Fruit fly (Drosophila melanogaster) whole organism, embryonic: ENCODE data around the gene CG32313.

Experiments
- CG10209 ChIP-seq: fragments of 200-800 bp; sonication (Bioruptor generic); optimal IDR thresholded peaks from 3 replicates; lab custom pipeline; 2017; ENCODE audit warnings: missing biosample characterization, mild to moderate bottlenecking, missing genetic modification characterization, missing genetic modification reagents
- CG12155 ChIP-seq: fragments of 200-800 bp; sonication (Bioruptor generic); optimal IDR thresholded peaks from 3 replicates; lab custom pipeline; 2016; ENCODE audit warnings: missing biosample characterization, missing genetic modification characterization
- CG12299 ChIP-seq: fragments of 200-800 bp; sonication (Bioruptor generic); optimal IDR thresholded peaks from 2 replicates; lab custom pipeline; 2018; ENCODE audit warnings: missing biosample characterization, mild to moderate bottlenecking, missing genetic modification characterization
- CG12659 ChIP-seq: fragments of 200-800 bp; sonication (Bioruptor generic); optimal IDR thresholded peaks from 3 replicates; lab custom pipeline; 2017; ENCODE audit warnings: mild to moderate bottlenecking, missing biosample characterization, missing genetic modification reagents, missing genetic modification characterization
- CG15514 ChIP-seq: fragments of 200-800 bp; sonication (Bioruptor generic); optimal IDR thresholded peaks from 3 replicates; lab custom pipeline; 2017; ENCODE audit warnings: missing biosample characterization, missing genetic modification characterization, mild to moderate bottlenecking, moderate library complexity, missing genetic modification reagents
- CG1603 ChIP-seq: fragments of 200-800 bp; sonication (Bioruptor generic); optimal IDR thresholded peaks from 2 replicates; lab custom pipeline; 2019; ENCODE audit warnings: missing biosample characterization, mild to moderate bottlenecking, missing genetic modification characterization, moderate library complexity
- CG17186 ChIP-seq: fragments of 200-800 bp; sonication (Bioruptor generic); optimal IDR thresholded peaks from 3 replicates; lab custom pipeline; 2017; ENCODE audit warnings: missing biosample characterization, missing genetic modification reagents, missing genetic modification characterization
- CG17385 ChIP-seq: fragments of 200-800 bp; sonication (Bioruptor generic); optimal IDR thresholded peaks from 3 replicates; lab custom pipeline; 2018; ENCODE audit warnings: missing biosample characterization, mild to moderate bottlenecking, missing genetic modification characterization
- CG18262 ChIP-seq: fragments of 200-800 bp; optimal IDR thresholded peaks from 3 replicates; lab custom pipeline; 2019; ENCODE audit warnings: missing biosample characterization, mild to moderate bottlenecking, missing genetic modification characterization, moderate library complexity
- CG2129 ChIP-seq: fragments of 200-800 bp; sonication (Bioruptor generic); IDR thresholded peaks from 2 replicates; pipeline ENCODE4 v1.3.6; 2022; ENCODE audit warnings: missing biosample characterization, missing genetic modification characterization; ENCODE audit not compliant: partially characterized antibody
- CG34422 ChIP-seq: fragments of 200-800 bp; sonication (Bioruptor generic); IDR thresholded peaks from 3 replicates; pipeline ENCODE4 v1.3.6; 2022; ENCODE audit warnings: missing biosample characterization, missing genetic modification characterization
- CG4360 ChIP-seq: fragments of 200-800 bp; sonication (Bioruptor generic); IDR thresholded peaks from 2 replicates; pipeline ENCODE4 v1.3.6; 2022; ENCODE audit warnings: missing biosample characterization, missing genetic modification characterization
- CG4424 ChIP-seq: fragments of 200-800 bp; sonication (Bioruptor generic); optimal IDR thresholded peaks from 3 replicates; lab custom pipeline; 2016; ENCODE audit warnings: missing biosample characterization, missing genetic modification characterization
- CG6689 ChIP-seq: fragments of 200-800 bp; sonication (Bioruptor generic); IDR thresholded peaks from 2 replicates; pipeline ENCODE4 v1.3.6; 2022; ENCODE audit warnings: missing biosample characterization, missing genetic modification characterization
- CG6791 ChIP-seq: fragments of 200-800 bp; sonication (Bioruptor generic); IDR thresholded peaks from 3 replicates; pipeline ENCODE4 v1.3.6; 2022; ENCODE audit warnings: missing biosample characterization, missing genetic modification characterization; ENCODE audit not compliant: partially characterized antibody
- CG6854 ChIP-seq: fragments of 200-800 bp; sonication (Bioruptor generic); optimal IDR thresholded peaks from 3 replicates; lab custom pipeline; 2017; ENCODE audit warnings: missing biosample characterization, mild to moderate bottlenecking, missing genetic modification characterization
- CG7357 ChIP-seq: fragments of 200-800 bp; sonication (Bioruptor generic); IDR thresholded peaks from 3 replicates; pipeline ENCODE4 v1.3.6; 2022; ENCODE audit warnings: missing biosample characterization, missing genetic modification characterization
- CG8944 ChIP-seq: fragments of 200-800 bp; sonication (Bioruptor generic); optimal IDR thresholded peaks from 3 replicates; lab custom pipeline; 2016; ENCODE audit warnings: missing biosample characterization, missing genetic modification characterization
- CG9215 ChIP-seq: fragments of 200-800 bp; sonication (Bioruptor generic); IDR thresholded peaks from 2 replicates; pipeline ENCODE4 v1.3.6; 2022; ENCODE audit warnings: missing biosample characterization, missing genetic modification characterization
- CG9437 ChIP-seq: fragments of 200-800 bp; sonication (Bioruptor generic); optimal IDR thresholded peaks from 2 replicates; lab custom pipeline; 2018; ENCODE audit warnings: missing biosample characterization, mild to moderate bottlenecking, missing genetic modification characterization
- CG9797 ChIP-seq: fragments of 200-800 bp; sonication (Bioruptor generic); optimal IDR thresholded peaks from 3 replicates; lab custom pipeline; 2018; ENCODE audit warnings: missing biosample characterization, mild to moderate bottlenecking, missing genetic modification characterization
- CG9932 ChIP-seq: fragments of 200-800 bp; sonication (Bioruptor generic); IDR thresholded peaks from 2 replicates; pipeline ENCODE4 v1.3.6; 2022; ENCODE audit warnings: missing biosample characterization, missing genetic modification characterization
- Dad ChIP-seq: fragments of 200-800 bp; sonication (Bioruptor generic); optimal IDR thresholded peaks from 3 replicates; lab custom pipeline; 2016; ENCODE audit warnings: missing biosample characterization, missing genetic modification characterization
- E2f1 ChIP-seq: fragments of 200-800 bp; sonication (Bioruptor generic); IDR thresholded peaks from 2 replicates; pipeline ENCODE4 v1.3.6; 2022; ENCODE audit warnings: missing biosample characterization, missing genetic modification characterization
- Hand ChIP-seq: fragments of 200-800 bp; sonication (Bioruptor generic); optimal IDR thresholded peaks from 2 replicates; lab custom pipeline; 2017; ENCODE audit warnings: mild to moderate bottlenecking, missing biosample characterization, missing genetic modification reagents, missing genetic modification characterization
- Med ChIP-seq: fragments of 200-800 bp; sonication (Bioruptor generic); peaks from one replicate; lab custom pipeline; 2016; ENCODE audit warnings: missing biosample characterization, missing genetic modification characterization, mild to moderate bottlenecking, inconsistent platforms, moderate library complexity
- Six4 ChIP-seq: fragments of 200-800 bp; sonication (Bioruptor generic); optimal IDR thresholded peaks from 2 replicates; lab custom pipeline; 2016; ENCODE audit warnings: missing biosample characterization, missing genetic modification characterization
- Stat92E ChIP-seq, 3 experiments: fragments of >200 bp in 2 of 3; fragments of 200-800 bp in 1 of 3; sonication (Bioruptor generic) in 1 of 3; optimal IDR thresholded peaks; 2 replicates each; lab custom pipeline; 2017 to 2019; ENCODE audit warnings: missing biosample characterization in 3 of 3, missing genetic modification characterization in 3 of 3, mild to moderate bottlenecking in 1 of 3, moderate library complexity in 1 of 3
- Xrp1 ChIP-seq: fragments of 200-800 bp; sonication (Bioruptor generic); IDR thresholded peaks from 2 replicates; pipeline ENCODE4 v1.3.6; 2022; ENCODE audit warnings: missing biosample characterization, missing genetic modification characterization
- al ChIP-seq: fragments of 200-800 bp; sonication (Bioruptor generic); IDR thresholded peaks from 2 replicates; pipeline ENCODE4 v1.3.6; 2022; ENCODE audit warnings: missing biosample characterization, missing genetic modification characterization
- bbx ChIP-seq: fragments of 200-800 bp; sonication (Bioruptor generic); IDR thresholded peaks from 2 replicates; pipeline ENCODE4 v1.3.6; 2022; ENCODE audit warnings: missing biosample characterization, missing genetic modification characterization; ENCODE audit not compliant: partially characterized antibody
- cwo ChIP-seq: fragments of 200-800 bp; sonication (Bioruptor generic); optimal IDR thresholded peaks from 3 replicates; lab custom pipeline; 2017; ENCODE audit warnings: missing biosample characterization, missing genetic modification characterization, mild to moderate bottlenecking, moderate library complexity, missing genetic modification reagents
- dm ChIP-seq: fragments of 200-800 bp; sonication (Bioruptor generic); optimal IDR thresholded peaks from 3 replicates; lab custom pipeline; 2016; ENCODE audit warnings: missing biosample characterization, missing genetic modification characterization
- emc ChIP-seq: fragments of 200-800 bp; sonication (Bioruptor generic); optimal IDR thresholded peaks from 2 replicates; lab custom pipeline; 2016; ENCODE audit warnings: missing biosample characterization, missing genetic modification characterization
- fd96Cb ChIP-seq: fragments of 200-800 bp; sonication (Bioruptor generic); optimal IDR thresholded peaks from 2 replicates; lab custom pipeline; 2018; ENCODE audit warnings: missing biosample characterization, mild to moderate bottlenecking, missing genetic modification characterization, moderate library complexity
- ken ChIP-seq: fragments of 200-800 bp; sonication (Bioruptor generic); IDR thresholded peaks from 3 replicates; pipeline ENCODE4 v1.3.6; 2022; ENCODE audit warnings: missing biosample characterization, missing genetic modification characterization
- onecut ChIP-seq: fragments of 200-800 bp; sonication (Bioruptor generic); IDR thresholded peaks from 2 replicates; pipeline ENCODE4 v1.3.6; 2022; ENCODE audit warnings: missing biosample characterization, missing genetic modification characterization
- pita ChIP-seq: fragments of 200-800 bp; sonication (Bioruptor generic); optimal IDR thresholded peaks from 2 replicates; lab custom pipeline; 2017; ENCODE audit warnings: missing biosample characterization, mild to moderate bottlenecking, missing genetic modification characterization
- pum ChIP-seq: fragments of 200-800 bp; sonication (Bioruptor generic); optimal IDR thresholded peaks from 2 replicates; lab custom pipeline; 2016; ENCODE audit warnings: missing biosample characterization, missing genetic modification characterization
- ro ChIP-seq: fragments of 200-800 bp; sonication (Bioruptor generic); IDR thresholded peaks from 2 replicates; pipeline ENCODE4 v1.3.6; 2022; ENCODE audit warnings: missing biosample characterization, missing genetic modification characterization
- sd ChIP-seq: fragments of 200-800 bp; sonication (Bioruptor generic); optimal IDR thresholded peaks from 3 replicates; lab custom pipeline; 2018; ENCODE audit warnings: missing biosample characterization, mild to moderate bottlenecking, missing genetic modification characterization, moderate library complexity
- ssp ChIP-seq: fragments of 200-800 bp; sonication (Bioruptor generic); IDR thresholded peaks from 2 replicates; pipeline ENCODE4 v1.3.6; 2022; ENCODE audit warnings: missing biosample characterization, missing genetic modification characterization
- tgo ChIP-seq: fragments of 200-800 bp; sonication (Bioruptor generic); IDR thresholded peaks from 3 replicates; pipeline ENCODE4 v1.3.6; 2022; ENCODE audit warnings: missing biosample characterization, missing genetic modification characterization
- tin ChIP-seq: fragments of 200-800 bp; sonication (Bioruptor generic); optimal IDR thresholded peaks from 3 replicates; lab custom pipeline; 2016; ENCODE audit warnings: missing biosample characterization, missing genetic modification characterization
- trem ChIP-seq: fragments of 200-800 bp; optimal IDR thresholded peaks from 3 replicates; lab custom pipeline; 2019; ENCODE audit warnings: missing biosample characterization, mild to moderate bottlenecking, missing genetic modification characterization, moderate library complexity
- vvl ChIP-seq: fragments of 200-800 bp; sonication (Bioruptor generic); IDR thresholded peaks from 2 replicates; pipeline ENCODE4 v1.3.6; 2022; ENCODE audit warnings: missing biosample characterization, missing genetic modification characterization
- wek ChIP-seq: fragments of 200-800 bp; sonication (Bioruptor generic); optimal IDR thresholded peaks from 3 replicates; lab custom pipeline; 2018; ENCODE audit warnings: missing biosample characterization, mild to moderate bottlenecking, missing genetic modification characterization, moderate library complexity

CG32313 gene

dm6 chr3L:1568225-1569161 lies 22.9 kb upstream of the CG32313 start, which contains the start of gene CG7879 (continued):
- TF ChIP-seq bbx (GFP tag; lab: Robert Waterston, UW) (0 out of 2 replicates have a peak, but pooled peaks have one; percentile 51), sd (tag; lab: Kevin White, UChicago) (peak; percentile 34), CG15514 (GFP tag; lab: Kevin White, UChicago) (peak; percentile 63), CG4424 (GFP tag; lab: Kevin White, UChicago) (peak; percentile 36), onecut (GFP tag; lab: Robert Waterston, UW) (0 out of 2 replicates have a peak, but pooled peaks have one; percentile 5), ro (no peak), cwo (GFP tag; lab: Kevin White, UChicago) (no peak), E2f1 (no peak), CG10209 (GFP tag; lab: Kevin White, UChicago) (peak; percentile 16), CG9797 (peak; percentile 66), CG9932 (GFP tag; lab: Robert Waterston, UW) (peak; percentile 27; the same call in 1 of the 2 replicates), Med (peak; percentile 72), dm (GFP tag; lab: Kevin White, UChicago) (peak; percentile 14), vvl (GFP tag; lab: Robert Waterston, UW) (peak; percentile 17), Six4 (GFP tag; lab: Kevin White, UChicago) (no peak), CG8944 (peak; percentile 2), pita (GFP tag; lab: Kevin White, UChicago) (no peak), CG4360 (GFP tag; lab: Robert Waterston, UW) (peak; percentile 71), CG6791 (GFP tag; lab: Robert Waterston, UW) (0 out of 3 replicates have a peak, but pooled peaks have one; percentile 35), emc (no peak), CG2129 (GFP tag; lab: Robert Waterston, UW) (no peak), trem (peak; percentile 0), CG6689 (0 out of 2 replicates have a peak, but pooled peaks have one; percentile 23), CG6854 (GFP tag; lab: Kevin White, UChicago) (peak; percentile 18), Hand (GFP tag; lab: Kevin White, UChicago) (peak; percentile 25), CG9437 (GFP tag; lab: Kevin White, UChicago) (peak; percentile 65), CG7357 (GFP tag; lab: Robert Waterston, UW) (peak; percentile 96), CG17186 (GFP tag; lab: Kevin White, UChicago) (peak; percentile 52), CG17385 (peak; percentile 87), wek (GFP tag; lab: Kevin White, UChicago) (peak; percentile 82), Dad (GFP tag; lab: Kevin White, UChicago) (no peak), CG9215 (GFP tag; lab: Robert Waterston, UW) (peak; percentile 49; the same call in 1 of the 2 replicates), CG12659 (GFP tag; lab: Kevin White, UChicago) (peak; percentile 59), fd96Cb (tag; lab: Kevin White, UChicago) (peak; percentile 14), CG1603 (tag; lab: Kevin White, UChicago) (peak; percentile 55), Xrp1 (GFP tag; lab: Robert Waterston, UW) (0 out of 2 replicates have a peak, but pooled peaks have one; percentile 13), CG34422 (peak; percentile 10; the same call in 1 of the 3 replicates), tin (GFP tag; lab: Kevin White, UChicago) (peak; percentile 8), ssp (peak; percentile 89), CG18262 (tag; lab: Kevin White, UChicago) (peak; percentile 10), CG12155 (peak; percentile 20), tgo (peak; percentile 53; the same call in 2 of the 3 replicates), ken (GFP tag; lab: Robert Waterston, UW) (peak; percentile 33; the same call in 1 of the 3 replicates), CG12299 (tag; lab: Kevin White, UChicago) (peak; percentile 26), Stat92E (GFP tag; optimal IDR thresholded peaks at IDR 0.05; lab: Kevin White, UChicago) (peak in 1 of 3 experiments; percentile 37), al (0 out of 2 replicates have a peak, but pooled peaks have one; percentile 28), pum (peak; percentile 31)
